Fruit fly (Drosophila melanogaster) whole organism, larva: Measurements from ENCODE around the gene Tpt.

ENCODE experiments used
- noc ChIP-seq: fragments of 200-800 bp; sonication (Bioruptor generic); optimal IDR thresholded peaks from 3 replicates; lab custom pipeline; 2019; ENCODE audit warnings: missing biosample characterization, mild to moderate bottlenecking, missing genetic modification characterization, moderate library complexity

Tpt gene

DNA sequence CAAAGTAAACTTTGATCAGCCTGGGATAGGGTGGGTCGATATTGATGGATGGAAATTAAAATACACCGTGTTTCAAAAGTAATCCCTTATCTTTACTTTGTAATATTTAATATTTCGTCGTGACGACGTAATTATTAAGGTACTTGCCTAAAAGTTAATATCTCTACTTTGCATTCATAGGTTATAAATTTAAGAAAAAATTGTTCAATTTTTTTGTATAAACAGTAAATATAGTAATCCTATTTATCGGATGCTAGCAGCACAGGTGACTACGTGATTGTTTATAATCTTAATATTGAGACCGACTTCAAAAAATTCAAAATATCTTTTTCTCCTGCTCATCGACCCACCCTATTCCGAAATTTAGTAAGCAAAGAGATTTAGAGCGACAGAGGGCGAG, 46.9 kb downstream of the Tpt start:
- TF ChIP-seq noc (tag; lab: Kevin White, UChicago) = peak; percentile 27

DNA sequence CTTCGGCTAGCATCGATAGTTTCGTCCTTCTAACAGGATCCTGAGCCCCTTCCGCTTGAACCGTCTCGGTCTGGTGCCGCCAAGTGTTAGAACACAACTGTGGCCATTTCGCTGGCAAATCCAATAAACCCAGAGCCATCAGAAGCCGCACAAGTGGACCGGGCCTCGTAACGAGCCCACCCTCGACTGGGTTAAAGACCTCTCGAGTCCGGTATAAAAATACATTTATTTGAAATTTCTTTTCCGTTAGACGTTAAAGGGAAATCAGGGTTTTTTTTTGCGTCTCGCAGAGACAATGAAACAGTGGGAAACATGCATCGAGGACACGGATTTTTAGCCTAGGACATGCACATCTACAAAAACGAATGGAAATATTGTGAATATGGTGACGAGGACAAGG, 48.9 kb downstream of the Tpt start, which contains the start of gene Culd:
Gene Culd, minus strand, starts transcription at position 101 of the 400 bp plus-strand sequence.
- no peak for TF ChIP-seq noc (tag; lab: Kevin White, UChicago)
